Worm (Caenorhabditis elegans) whole organism, L4 larva: ENCODE measurements around the gene C54D10.10.

ENCODE experiments used
- D1046.2 ChIP-seq: fragments of 200-800 bp; sonication (Bioruptor generic); IDR thresholded peaks from 2 replicates; pipeline ENCODE4 v1.3.6; 2022; ENCODE audit warnings: missing genetic modification characterization, missing compliant biosample characterization
- F49E8.2 ChIP-seq: sonication (generic microtip); optimal IDR thresholded peaks from 2 replicates; lab custom pipeline; 2016; ENCODE audit warnings: missing compliant biosample characterization, mild to moderate bottlenecking, missing genetic modification characterization, borderline replicate concordance
- R02D3.7 ChIP-seq: fragments of 150-350 bp; sonication (generic microtip); optimal IDR thresholded peaks from 3 replicates; lab custom pipeline; 2014; ENCODE audit warnings: missing biosample characterization, missing genetic modification characterization
- Y105C5A.15 ChIP-seq: fragments of 200-800 bp; sonication (Bioruptor generic); IDR thresholded peaks from 2 replicates; pipeline ENCODE4 v1.3.6; 2022; ENCODE audit warnings: missing genetic modification characterization, missing compliant biosample characterization
- Y75B8A.6 ChIP-seq: fragments of 200-800 bp; sonication (Bioruptor generic); IDR thresholded peaks from 2 replicates; pipeline ENCODE4 v1.3.6; 2022; ENCODE audit warnings: missing genetic modification reagents, missing genetic modification characterization, missing compliant biosample characterization
- ama-1 ChIP-seq: fragments of 150-350 bp; optimal IDR thresholded peaks from 2 replicates; lab custom pipeline; 2014; ENCODE audit warnings: inconsistent platforms, mixed read lengths
- hmg-1.1 ChIP-seq: fragments of 200-800 bp; sonication (Bioruptor generic); IDR thresholded peaks from 2 replicates; pipeline ENCODE4 v1.3.6; 2022; ENCODE audit warnings: missing genetic modification reagents, missing genetic modification characterization, missing compliant biosample characterization
- lin-13 ChIP-seq: fragments of 150-350 bp; optimal IDR thresholded peaks from 2 replicates; lab custom pipeline; 2014; ENCODE audit warnings: missing biosample characterization, missing genetic modification reagents, missing genetic modification characterization
- lin-39 ChIP-seq: fragments of 150-350 bp; optimal IDR thresholded peaks from 2 replicates; lab custom pipeline; 2014; ENCODE audit warnings: missing biosample characterization, missing genetic modification reagents, missing genetic modification characterization
- lsy-2 ChIP-seq, 2 experiments: fragments of 150-350 bp in 1 of 2; sonication (generic microtip) in 1 of 2; optimal IDR thresholded peaks; 2 replicates each; lab custom pipeline; 2014 to 2017; ENCODE audit warnings: missing biosample characterization in 2 of 2, missing genetic modification characterization in 2 of 2
- nhr-10 ChIP-seq: fragments of 150-350 bp; optimal IDR thresholded peaks from 2 replicates; lab custom pipeline; 2014; ENCODE audit warnings: missing biosample characterization, missing genetic modification characterization
- nhr-102 ChIP-seq: sonication (generic microtip); optimal IDR thresholded peaks from 2 replicates; lab custom pipeline; 2016; ENCODE audit warnings: mild to moderate bottlenecking, missing genetic modification characterization, moderate library complexity, missing compliant biosample characterization
- nhr-237 ChIP-seq: sonication (generic microtip); optimal IDR thresholded peaks from 2 replicates; lab custom pipeline; 2017; ENCODE audit warnings: missing biosample characterization, missing genetic modification characterization
- ztf-11 ChIP-seq: fragments of 150-350 bp; optimal IDR thresholded peaks from 2 replicates; lab custom pipeline; 2014; ENCODE audit warnings: missing biosample characterization, missing genetic modification characterization

DNA sequence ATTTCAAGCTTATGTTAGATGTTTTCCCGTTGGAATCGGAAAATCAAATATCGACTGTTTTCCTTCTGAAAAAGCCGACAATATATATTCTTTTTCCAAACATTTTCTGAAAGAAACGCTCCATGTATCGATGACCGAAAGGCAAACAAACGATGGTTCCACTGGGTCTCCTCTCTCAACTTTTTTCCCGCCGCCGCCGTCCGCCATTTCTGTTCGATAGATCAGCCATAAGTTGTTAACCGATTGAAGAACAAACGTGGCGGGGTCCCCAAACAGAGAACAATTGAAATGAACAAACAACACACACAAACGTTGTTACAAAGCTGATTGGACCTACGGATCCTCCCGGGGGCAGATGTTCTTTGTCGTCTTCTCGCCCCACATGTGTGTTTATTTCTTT, 16.9 kb upstream of the C54D10.10 start:
- no peak for TF ChIP-seq nhr-10 (tag; lab: Kevin White, UChicago)
- TF ChIP-seq Y105C5A.15 (GFP tag; lab: Robert Waterston, UW) = no peak
- TF ChIP-seq R02D3.7 (tag; lab: Kevin White, UChicago) = no peak
- no peak for TF ChIP-seq lin-39 (tag; lab: Kevin White, UChicago)
- TF ChIP-seq lin-13 = no peak
- no peak for TF ChIP-seq hmg-1.1 (GFP tag; lab: Robert Waterston, UW)
- no peak for TF ChIP-seq F49E8.2 (tag; lab: Kevin White, UChicago)
- no peak for TF ChIP-seq ama-1 (lab: Kevin White, UChicago)
- TF ChIP-seq Y75B8A.6 (GFP tag; lab: Robert Waterston, UW) = no peak
- TF ChIP-seq D1046.2 (GFP tag; lab: Robert Waterston, UW) = no peak
- TF ChIP-seq nhr-237 = no peak
- TF ChIP-seq nhr-102 (tag; lab: Kevin White, UChicago) = no peak
- no peak for TF ChIP-seq ztf-11 (tag; lab: Kevin White, UChicago)
- no peak for TF ChIP-seq lsy-2 (tag; optimal IDR thresholded peaks at IDR 0.05; lab: Kevin White, UChicago)
